Worm (Caenorhabditis elegans) whole organism, L3 larva: Measurements from ENCODE around the gene srr-9.

Experiments
- nhr-11 ChIP-seq: fragments of 150-350 bp; optimal IDR thresholded peaks from 2 replicates; lab custom pipeline; 2014; ENCODE audit warnings: missing biosample characterization, missing genetic modification characterization
- nhr-237 ChIP-seq: fragments of 150-350 bp; optimal IDR thresholded peaks from 2 replicates; lab custom pipeline; 2014; ENCODE audit warnings: missing biosample characterization, missing genetic modification characterization
- unc-39 ChIP-seq: sonication (generic microtip); optimal IDR thresholded peaks from 4 replicates; lab custom pipeline; 2017; ENCODE audit warnings: missing biosample characterization, missing genetic modification characterization
- unc-62 ChIP-seq: fragments of 150-350 bp; sonication (generic microtip); optimal IDR thresholded peaks from 4 replicates; lab custom pipeline; 2014; ENCODE audit warnings: missing biosample characterization, missing genetic modification reagents, missing genetic modification characterization
- ztf-11 ChIP-seq: fragments of 150-350 bp; optimal IDR thresholded peaks from 2 replicates; lab custom pipeline; 2014; ENCODE audit warnings: missing biosample characterization, missing genetic modification characterization

ce11 chrV:7745386-7745785, 7.6 kb downstream of the srr-9 start:
- TF ChIP-seq nhr-237 = no peak
- TF ChIP-seq ztf-11 (tag; lab: Kevin White, UChicago) = no peak
- TF ChIP-seq nhr-11 = no peak
- TF ChIP-seq unc-39 (tag; lab: Kevin White, UChicago) = no peak
- no peak for TF ChIP-seq unc-62 (GFP tag; lab: Kevin White, UChicago)
